Worm (Caenorhabditis elegans) whole organism, mixed stage, embryonic: ENCODE data around the gene orc-3.

Experiments
- M03D4.4 ChIP-seq: sonication (generic microtip); optimal IDR thresholded peaks from 2 replicates; lab custom pipeline; 2017; ENCODE audit warnings: mild to moderate bottlenecking, missing genetic modification characterization, missing compliant biosample characterization
- bed-3 ChIP-seq: fragments of 200-800 bp; sonication (Bioruptor generic); optimal IDR thresholded peaks from 3 replicates; lab custom pipeline; 2018; ENCODE audit warnings: mild to moderate bottlenecking, missing genetic modification characterization, moderate library complexity, missing compliant biosample characterization
- blmp-1 ChIP-seq: fragments of 150-350 bp; optimal IDR thresholded peaks from 2 replicates; lab custom pipeline; 2014; ENCODE audit warnings: missing biosample characterization, missing genetic modification characterization
- ceh-39 ChIP-seq: fragments of 150-350 bp; optimal IDR thresholded peaks from 2 replicates; lab custom pipeline; 2014; ENCODE audit warnings: missing biosample characterization, missing genetic modification characterization
- ces-1 ChIP-seq: fragments of 150-350 bp; optimal IDR thresholded peaks from 2 replicates; lab custom pipeline; 2014; ENCODE audit warnings: missing biosample characterization, missing genetic modification reagents, missing genetic modification characterization
- cnd-1 ChIP-seq: fragments of 200-800 bp; sonication (Bioruptor generic); optimal IDR thresholded peaks from 2 replicates; lab custom pipeline; 2018; ENCODE audit warnings: mild to moderate bottlenecking, missing genetic modification characterization, missing compliant biosample characterization
- drap-1 ChIP-seq: fragments of 200-800 bp; sonication (Bioruptor generic); optimal IDR thresholded peaks from 3 replicates; lab custom pipeline; 2018; ENCODE audit warnings: mild to moderate bottlenecking, missing genetic modification characterization, missing compliant biosample characterization
- elt-3 ChIP-seq: fragments of 150-350 bp; optimal IDR thresholded peaks from 2 replicates; lab custom pipeline; 2014; ENCODE audit warnings: missing biosample characterization, missing genetic modification characterization
- flh-1 ChIP-seq: fragments of 200-800 bp; sonication (Bioruptor generic); optimal IDR thresholded peaks from 2 replicates; lab custom pipeline; 2018; ENCODE audit warnings: mild to moderate bottlenecking, missing genetic modification characterization, moderate library complexity, missing compliant biosample characterization
- ham-2 ChIP-seq: fragments of 200-800 bp; sonication (Bioruptor generic); optimal IDR thresholded peaks from 2 replicates; lab custom pipeline; 2018; ENCODE audit warnings: mild to moderate bottlenecking, missing genetic modification characterization, missing compliant biosample characterization
- hlh-1 ChIP-seq: fragments of 150-350 bp; optimal IDR thresholded peaks from 2 replicates; lab custom pipeline; 2014; ENCODE audit warnings: missing biosample characterization, missing genetic modification reagents, missing genetic modification characterization
- lin-13 ChIP-seq: fragments of 150-350 bp; optimal IDR thresholded peaks from 2 replicates; lab custom pipeline; 2014; ENCODE audit warnings: missing biosample characterization, missing genetic modification characterization
- lin-32 ChIP-seq: fragments of 200-800 bp; sonication (Bioruptor generic); optimal IDR thresholded peaks from 2 replicates; lab custom pipeline; 2018; ENCODE audit warnings: mild to moderate bottlenecking, missing genetic modification characterization, missing compliant biosample characterization
- lsy-2 ChIP-seq: fragments of 150-350 bp; optimal IDR thresholded peaks from 2 replicates; lab custom pipeline; 2014; ENCODE audit warnings: missing biosample characterization, missing genetic modification characterization
- mab-5 ChIP-seq: fragments of 150-350 bp; optimal IDR thresholded peaks from 2 replicates; lab custom pipeline; 2014; ENCODE audit warnings: missing biosample characterization, missing genetic modification characterization
- mep-1 ChIP-seq: fragments of 150-350 bp; optimal IDR thresholded peaks from 2 replicates; lab custom pipeline; 2017; ENCODE audit warnings: missing biosample characterization, missing genetic modification reagents, missing genetic modification characterization, inconsistent platforms
- mls-2 ChIP-seq: sonication (generic microtip); optimal IDR thresholded peaks from 2 replicates; lab custom pipeline; 2016; ENCODE audit warnings: mild to moderate bottlenecking, missing genetic modification characterization, moderate library complexity, missing compliant biosample characterization
- nhr-2 ChIP-seq: fragments of 150-350 bp; optimal IDR thresholded peaks from 2 replicates; lab custom pipeline; 2014; ENCODE audit warnings: missing biosample characterization, missing genetic modification characterization
- nhr-237 ChIP-seq: fragments of 150-350 bp; optimal IDR thresholded peaks from 2 replicates; lab custom pipeline; 2014; ENCODE audit warnings: missing biosample characterization, missing genetic modification characterization
- nhr-76 ChIP-seq: sonication (generic microtip); optimal IDR thresholded peaks from 2 replicates; lab custom pipeline; 2017; ENCODE audit warnings: missing biosample characterization, missing genetic modification characterization
- pha-4 ChIP-seq: fragments of 150-350 bp; optimal IDR thresholded peaks from 2 replicates; lab custom pipeline; 2018; ENCODE audit warnings: missing biosample characterization, missing genetic modification reagents, missing genetic modification characterization
- snpc-4 ChIP-seq: fragments of 150-350 bp; optimal IDR thresholded peaks from 2 replicates; lab custom pipeline; 2014; ENCODE audit warnings: missing biosample characterization, missing genetic modification characterization
- sptf-1 ChIP-seq: sonication (generic microtip); optimal IDR thresholded peaks from 2 replicates; lab custom pipeline; 2017; ENCODE audit warnings: mild to moderate bottlenecking, missing genetic modification characterization, moderate library complexity, missing compliant biosample characterization
- tbx-8 ChIP-seq: fragments of 200-800 bp; sonication (Bioruptor generic); optimal IDR thresholded peaks from 2 replicates; lab custom pipeline; 2018; ENCODE audit warnings: mild to moderate bottlenecking, missing genetic modification characterization, moderate library complexity, missing compliant biosample characterization
- unc-120 ChIP-seq: sonication (generic microtip); optimal IDR thresholded peaks from 2 replicates; lab custom pipeline; 2017; ENCODE audit warnings: missing genetic modification characterization, missing compliant biosample characterization; ENCODE audit not compliant: poor library complexity, severe bottlenecking
- unc-39 ChIP-seq: fragments of 150-350 bp; optimal IDR thresholded peaks from 2 replicates; lab custom pipeline; 2014; ENCODE audit warnings: missing biosample characterization, missing genetic modification characterization
- unc-62 ChIP-seq: fragments of 150-350 bp; optimal IDR thresholded peaks from 2 replicates; lab custom pipeline; 2014; ENCODE audit warnings: missing biosample characterization, missing genetic modification reagents, missing genetic modification characterization
- zip-8 ChIP-seq: fragments of 150-350 bp; optimal IDR thresholded peaks from 2 replicates; lab custom pipeline; 2014; ENCODE audit warnings: missing biosample characterization, missing genetic modification characterization
- ztf-11 ChIP-seq: fragments of 150-350 bp; optimal IDR thresholded peaks from 2 replicates; lab custom pipeline; 2014; ENCODE audit warnings: missing biosample characterization, missing genetic modification characterization

The orc-3 gene

DNA sequence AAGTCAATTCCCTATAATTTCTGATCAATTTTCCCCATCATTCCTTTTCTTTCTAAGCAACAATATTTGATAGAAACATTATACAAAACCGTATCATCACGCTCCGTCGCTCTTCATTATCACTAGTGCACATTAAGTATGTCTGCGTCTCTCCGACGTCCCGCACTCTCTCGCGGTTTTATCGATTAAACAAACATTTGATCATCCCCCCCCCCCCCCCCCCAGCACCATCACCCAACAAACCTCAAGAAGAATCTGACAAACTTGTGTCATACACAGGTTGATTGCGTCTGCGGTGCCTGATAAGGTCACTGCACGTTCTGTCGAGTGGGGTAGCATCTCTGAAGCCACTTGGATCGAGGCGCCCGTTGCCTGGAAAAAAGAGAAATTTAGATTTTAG lies 12.1 kb downstream of the orc-3 start:
- TF ChIP-seq blmp-1 (tag; lab: Kevin White, UChicago) (no peak), drap-1 (GFP tag; lab: Kevin White, UChicago) (no peak), nhr-2 (tag; lab: Kevin White, UChicago) (no peak), mls-2 (tag; lab: Kevin White, UChicago) (no peak), ztf-11 (tag; lab: Kevin White, UChicago) (no peak), bed-3 (no peak), snpc-4 (tag; lab: Kevin White, UChicago) (no peak)

DNA sequence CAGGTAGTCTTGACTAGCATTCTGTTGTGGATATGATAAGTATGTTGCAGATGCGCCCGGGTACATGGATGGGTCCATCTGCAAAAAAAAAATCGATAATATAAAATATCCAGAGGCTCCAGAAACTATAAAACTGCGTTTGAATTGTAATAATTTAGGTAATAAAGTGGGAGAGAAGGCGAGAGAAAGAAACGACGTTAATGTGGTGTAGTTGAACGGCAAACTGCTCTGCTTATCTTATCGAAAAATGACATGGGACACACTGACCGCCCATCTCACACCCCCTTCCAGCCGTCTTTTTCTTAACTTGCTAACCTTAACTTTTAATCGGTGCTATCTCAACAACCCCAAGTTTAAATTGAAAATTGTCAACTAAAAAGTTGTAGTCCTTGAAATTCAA lies 14.1 kb downstream of the orc-3 start:
- TF ChIP-seq tbx-8: no peak
- no peak for TF ChIP-seq blmp-1 (tag; lab: Kevin White, UChicago)
- no peak for TF ChIP-seq lin-32 (GFP tag; lab: Kevin White, UChicago)
- no peak for TF ChIP-seq nhr-237
- no peak for TF ChIP-seq mab-5 (tag; lab: Kevin White, UChicago)
- TF ChIP-seq ham-2 (GFP tag; lab: Kevin White, UChicago): no peak
- TF ChIP-seq unc-62 (GFP tag; lab: Kevin White, UChicago): no peak
- no peak for TF ChIP-seq nhr-2 (tag; lab: Kevin White, UChicago)
- TF ChIP-seq M03D4.4: no peak
- no peak for TF ChIP-seq ces-1 (GFP tag; lab: Kevin White, UChicago)
- TF ChIP-seq cnd-1 (tag; lab: Kevin White, UChicago): no peak
- TF ChIP-seq snpc-4 (tag; lab: Kevin White, UChicago): no peak

ce11 chrIII:1223319-1224093 lies 15.6 kb downstream of the orc-3 start:
- TF ChIP-seq unc-120 (tag; lab: Kevin White, UChicago) (peak; percentile 26), nhr-237 (peak; percentile 4), hlh-1 (peak; percentile 55), cnd-1 (tag; lab: Kevin White, UChicago) (no peak), M03D4.4 (no peak), lin-13 (tag; lab: Kevin White, UChicago) (peak; percentile 0)

DNA sequence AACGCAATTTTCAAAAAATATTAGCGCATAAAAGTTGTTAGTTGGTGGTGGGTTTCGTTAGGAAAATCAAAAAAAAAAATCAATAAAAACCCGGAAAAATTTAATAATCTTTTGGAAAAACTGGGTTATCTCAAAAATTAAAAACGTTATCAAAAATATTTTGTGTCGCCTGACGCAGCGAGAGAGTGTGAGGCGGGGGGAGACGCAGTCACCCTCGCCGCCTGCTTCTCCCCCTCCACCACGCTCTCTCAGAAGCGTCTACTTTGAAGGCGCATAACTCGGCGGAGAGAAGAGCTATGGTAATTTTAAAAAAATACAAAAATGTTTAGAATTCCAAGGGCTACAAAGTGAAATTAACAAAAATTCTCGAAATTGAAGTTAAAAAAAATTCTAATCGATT lies 17.2 kb downstream of the orc-3 start:
- TF ChIP-seq lsy-2 (tag; lab: Kevin White, UChicago) (no peak), mep-1 (tag; lab: Kevin White, UChicago) (no peak), flh-1 (no peak), unc-120 (tag; lab: Kevin White, UChicago) (no peak), hlh-1 (no peak), nhr-76 (tag; lab: Kevin White, UChicago) (no peak), ceh-39 (tag; lab: Kevin White, UChicago) (no peak), nhr-237 (no peak), mls-2 (tag; lab: Kevin White, UChicago) (no peak), drap-1 (GFP tag; lab: Kevin White, UChicago) (no peak), nhr-2 (tag; lab: Kevin White, UChicago) (no peak), zip-8 (no peak), ces-1 (GFP tag; lab: Kevin White, UChicago) (no peak), unc-39 (no peak)

DNA sequence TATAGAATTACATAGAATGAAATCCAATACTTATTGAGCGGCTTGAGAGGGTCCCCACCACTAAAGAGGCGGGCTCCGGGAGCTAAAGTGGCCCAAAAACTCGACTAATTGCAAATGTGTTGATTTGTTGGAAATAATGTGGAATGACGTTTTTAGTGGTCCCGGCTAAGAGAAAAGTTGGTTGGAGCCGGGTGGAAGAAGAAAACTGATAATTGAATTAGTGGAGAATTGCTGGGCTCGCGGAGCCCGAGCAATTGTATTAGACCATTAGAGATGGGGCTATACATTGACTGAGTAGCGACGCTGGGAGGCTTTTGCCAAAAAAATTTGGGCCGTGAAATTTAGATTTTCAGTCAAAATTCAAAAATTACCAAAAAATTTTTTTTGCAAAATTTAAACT lies 17.7 kb downstream of the orc-3 start:
- TF ChIP-seq ces-1 (GFP tag; lab: Kevin White, UChicago): peak; percentile 84
- peak; percentile 24 for TF ChIP-seq unc-120 (tag; lab: Kevin White, UChicago)
- no peak for TF ChIP-seq hlh-1

ce11 chrIII:1226256-1226655 lies 18.3 kb downstream of the orc-3 start:
- peak; percentile 16 for TF ChIP-seq sptf-1 (tag; lab: Kevin White, UChicago)
- TF ChIP-seq unc-120 (tag; lab: Kevin White, UChicago): no peak
- TF ChIP-seq elt-3 (tag; lab: Kevin White, UChicago): no peak
- TF ChIP-seq lsy-2 (tag; lab: Kevin White, UChicago): peak; percentile 20
- peak; percentile 98 for TF ChIP-seq pha-4
- no peak for TF ChIP-seq nhr-76 (tag; lab: Kevin White, UChicago)
- TF ChIP-seq, all 35 proteins: peak for 3
